Fruit fly (Drosophila melanogaster) Kc167 (cell line): ENCODE results near the gene Adss.

ENCODE experiments used
- psq ChIP-seq: fragments of >200 bp; optimal IDR thresholded peaks from 2 replicates; lab custom pipeline; 2017; ENCODE audit warnings: missing external identifiers
- ttk ChIP-seq: sonication (Bioruptor generic); optimal IDR thresholded peaks from 2 replicates; lab custom pipeline; 2017; ENCODE audit warnings: missing external identifiers

DNA sequence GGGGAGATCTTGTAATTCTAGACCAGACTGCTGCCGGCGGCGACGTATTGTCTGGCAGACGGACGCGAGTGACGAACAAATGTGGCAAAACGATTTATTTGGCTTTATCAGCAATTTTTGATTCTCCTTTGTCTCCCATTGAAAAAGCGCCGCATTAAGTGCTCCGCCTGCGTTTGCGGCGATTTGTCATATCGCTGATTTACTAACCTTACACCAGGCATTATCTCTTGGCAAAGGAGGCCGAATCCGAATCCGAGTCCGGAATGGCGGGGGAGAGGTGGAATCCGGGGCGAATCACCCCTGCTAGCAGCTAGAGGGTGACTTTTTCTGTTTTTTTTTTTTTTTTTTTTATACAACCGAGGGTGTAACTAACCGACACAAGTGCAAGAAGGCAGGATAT, 41.8 kb downstream of the Adss start:
- TF ChIP-seq psq (lab: Kevin White, UChicago) (no peak), ttk (lab: Kevin White, UChicago) (no peak)
